In the genomic region with DNA sequence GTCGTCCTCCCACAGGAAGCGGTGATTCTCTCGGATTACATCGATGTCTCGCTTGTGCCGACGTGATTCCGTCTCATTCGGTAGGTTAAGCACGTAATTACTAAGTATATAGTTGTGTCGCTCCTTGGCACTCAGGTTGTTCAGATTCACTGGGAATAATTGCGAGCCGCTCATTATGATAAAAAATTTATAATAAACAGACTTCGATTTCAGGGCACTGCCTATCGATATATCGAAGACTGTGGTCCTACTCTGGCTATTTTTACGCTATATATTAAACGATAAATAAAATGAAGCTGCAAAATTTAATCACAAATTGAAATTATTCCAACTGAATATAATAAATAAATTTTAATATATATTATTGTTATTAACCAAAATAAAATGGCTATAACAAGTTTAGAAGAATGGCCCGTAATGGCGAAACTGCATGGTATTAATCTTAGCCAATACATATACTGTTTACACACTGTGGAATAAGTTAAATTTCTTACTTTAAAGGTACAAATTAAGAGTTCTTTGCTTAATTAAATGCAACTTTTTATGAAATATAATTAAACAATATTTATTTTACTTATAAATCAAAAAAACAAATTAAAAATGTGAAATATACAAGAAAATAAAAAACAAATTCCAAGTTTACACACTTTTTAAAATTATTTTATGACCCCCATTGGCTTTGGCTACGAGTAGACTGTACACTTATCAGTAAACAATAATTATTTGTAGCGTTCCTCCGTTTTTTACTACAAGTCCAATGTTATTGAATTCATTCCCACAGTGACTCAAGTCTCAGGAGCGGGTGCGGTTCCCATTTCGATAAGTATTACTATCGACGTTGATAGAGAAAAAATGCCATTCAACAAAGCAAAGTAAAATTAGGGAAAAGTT, we compare ENCODE assay signal across 1 fruit fly cellular context.
TF ChIP-seq lines count a peak whose summit lies in the region.

A gene (plus strand): TSS at position 821 of the 891 bp plus-strand sequence.

TF ChIP-seq in whole organism, embryonic, 481 proteins besides CTCF, POLR2A, EP300 and RAD21 (continued from another document):
- TF ChIP-seq H15 (GFP tag; IDR thresholded peaks at IDR 0.05; lab: Robert Waterston, UW) (no peak), gfzf (GFP tag; optimal IDR thresholded peaks at IDR 0.05; lab: Kevin White, UChicago) (peak; percentile 25), CG14667 (GFP tag; IDR thresholded peaks at IDR 0.05; lab: Robert Waterston, UW) (no peak), CG34376 (GFP tag; optimal IDR thresholded peaks at IDR 0.05; lab: Kevin White, UChicago) (no peak), CG9215 (GFP tag; IDR thresholded peaks at IDR 0.05; lab: Robert Waterston, UW) (peak; percentile 21; the same call in 1 of the 2 replicates), CG34422 (GFP tag; IDR thresholded peaks at IDR 0.05; lab: Robert Waterston, UW) (0 out of 3 replicates have a peak, but pooled peaks have one; percentile 26), CG12942 (GFP tag; optimal IDR thresholded peaks at IDR 0.05; lab: Kevin White, UChicago) (no peak), crp (GFP tag; optimal IDR thresholded peaks at IDR 0.05; lab: Kevin White, UChicago) (no peak), dysf (GFP tag; IDR thresholded peaks at IDR 0.05; lab: Robert Waterston, UW) (no peak), CG34224 (GFP tag; IDR thresholded peaks at IDR 0.05; lab: Robert Waterston, UW; ENCODE audit: partially characterized antibody) (peak; percentile 31; the same call in 2 of the 3 replicates), CG17186 (GFP tag; optimal IDR thresholded peaks at IDR 0.05; lab: Kevin White, UChicago) (no peak), Mrtf (GFP tag; IDR thresholded peaks at IDR 0.05; lab: Robert Waterston, UW) (no peak), CrebB (tag; optimal IDR thresholded peaks at IDR 0.05; lab: Kevin White, UChicago) (no peak), sens (GFP tag; lab: Kevin White, UChicago) (peak; percentile 64), Pdp1 (GFP tag; optimal IDR thresholded peaks at IDR 0.05; lab: Kevin White, UChicago) (no peak), CG2120 (GFP tag; optimal IDR thresholded peaks at IDR 0.05; lab: Kevin White, UChicago) (peak; percentile 7), CG17612 (GFP tag; IDR thresholded peaks at IDR 0.05; lab: Robert Waterston, UW) (no peak), peb (GFP tag; IDR thresholded peaks at IDR 0.05; lab: Robert Waterston, UW) (no peak), CG14441 (GFP tag; IDR thresholded peaks at IDR 0.05; lab: Robert Waterston, UW) (peak; percentile 12; the same call in 1 of the 2 replicates), sim (GFP tag; IDR thresholded peaks at IDR 0.05; lab: Robert Waterston, UW) (no peak), sqz (GFP tag; optimal IDR thresholded peaks at IDR 0.05; lab: Kevin White, UChicago) (no peak), slbo (GFP tag; IDR thresholded peaks at IDR 0.05; lab: Robert Waterston, UW) (peak; percentile 55), CG9437 (GFP tag; optimal IDR thresholded peaks at IDR 0.05; lab: Kevin White, UChicago) (peak; percentile 17), z (GFP tag; IDR thresholded peaks at IDR 0.05; lab: Robert Waterston, UW) (no peak), Ptx1 (GFP tag; IDR thresholded peaks at IDR 0.05; lab: Robert Waterston, UW) (peak; percentile 44; the same call in 1 of the 2 replicates), CG11085 (GFP tag; IDR thresholded peaks at IDR 0.05; lab: Robert Waterston, UW) (no peak), Ets97D (GFP tag; optimal IDR thresholded peaks at IDR 0.05; lab: Kevin White, UChicago) (no peak), CG14965 (GFP tag; optimal IDR thresholded peaks at IDR 0.05; lab: Kevin White, UChicago; ENCODE audit: borderline replicate concordance) (no peak), CoRest (tag; optimal IDR thresholded peaks at IDR 0.05; lab: Kevin White, UChicago) (peak; percentile 5), HLH4C (GFP tag; IDR thresholded peaks at IDR 0.05; lab: Robert Waterston, UW; ENCODE audit: partially characterized antibody) (peak; percentile 46; the same call in 1 of the 3 replicates), CG12391 (tag; optimal IDR thresholded peaks at IDR 0.05; lab: Kevin White, UChicago) (peak; percentile 17), vfl (GFP tag; optimal IDR thresholded peaks at IDR 0.05; lab: Kevin White, UChicago) (no peak), zfh1 (GFP tag; IDR thresholded peaks at IDR 0.05; lab: Robert Waterston, UW) (no peak), Dfd (GFP tag; optimal IDR thresholded peaks at IDR 0.05; lab: Kevin White, UChicago) (no peak), Sox102F (GFP tag; optimal IDR thresholded peaks at IDR 0.05; lab: Kevin White, UChicago) (no peak), Dip2 (GFP tag; IDR thresholded peaks at IDR 0.05; lab: Robert Waterston, UW) (no peak), Rfx (GFP tag; IDR thresholded peaks at IDR 0.05; lab: Robert Waterston, UW) (no peak; the same call in 1 of the 2 replicates), CG7839 (tag; optimal IDR thresholded peaks at IDR 0.05; lab: Kevin White, UChicago) (no peak), jigr1 (GFP tag; IDR thresholded peaks at IDR 0.05; lab: Robert Waterston, UW) (no peak), CG2129 (GFP tag; IDR thresholded peaks at IDR 0.05; lab: Robert Waterston, UW; ENCODE audit: partially characterized antibody) (no peak), CG10654 (GFP tag; optimal IDR thresholded peaks at IDR 0.05; lab: Kevin White, UChicago) (no peak), p53 (GFP tag; optimal IDR thresholded peaks at IDR 0.05; lab: Kevin White, UChicago) (no peak), CG33557 (GFP tag; optimal IDR thresholded peaks at IDR 0.05; lab: Kevin White, UChicago) (peak; percentile 8), odd (GFP tag; optimal IDR thresholded peaks at IDR 0.05; lab: Kevin White, UChicago) (no peak), twi (tag; optimal IDR thresholded peaks at IDR 0.05; lab: Kevin White, UChicago) (no peak), rib (GFP tag; IDR thresholded peaks at IDR 0.05; lab: Robert Waterston, UW) (no peak), Xbp1 (GFP tag; optimal IDR thresholded peaks at IDR 0.05; lab: Kevin White, UChicago) (peak; percentile 22), mam (GFP tag; optimal IDR thresholded peaks at IDR 0.05; lab: Kevin White, UChicago) (peak; percentile 22), NfI (GFP tag; optimal IDR thresholded peaks at IDR 0.05; lab: Kevin White, UChicago) (no peak), CG17802 (tag; optimal IDR thresholded peaks at IDR 0.05; lab: Kevin White, UChicago) (peak; percentile 35), mirr (GFP tag; optimal IDR thresholded peaks at IDR 0.05; lab: Kevin White, UChicago) (no peak), Med (GFP tag; lab: Kevin White, UChicago) (peak; percentile 77), Hsf (GFP tag; optimal IDR thresholded peaks at IDR 0.05; lab: Kevin White, UChicago) (no peak), Rx (GFP tag; IDR thresholded peaks at IDR 0.05; lab: Robert Waterston, UW) (0 out of 2 replicates have a peak, but pooled peaks have one; percentile 8), Myb (GFP tag; optimal IDR thresholded peaks at IDR 0.05; lab: Kevin White, UChicago) (no peak), CG18764 (GFP tag; optimal IDR thresholded peaks at IDR 0.05; lab: Kevin White, UChicago) (no peak), tio (GFP tag; optimal IDR thresholded peaks at IDR 0.05; lab: Kevin White, UChicago) (no peak), B-H1 (GFP tag; IDR thresholded peaks at IDR 0.05; lab: Robert Waterston, UW) (no peak), MESR4 (GFP tag; optimal IDR thresholded peaks at IDR 0.05; lab: Kevin White, UChicago) (peak; percentile 47), crc (GFP tag; optimal IDR thresholded peaks at IDR 0.05; lab: Kevin White, UChicago) (no peak), CG4282 (GFP tag; optimal IDR thresholded peaks at IDR 0.05; lab: Kevin White, UChicago) (no peak), B-H2 (GFP tag; optimal IDR thresholded peaks at IDR 0.05; lab: Kevin White, UChicago) (no peak), CG15479 (GFP tag; optimal IDR thresholded peaks at IDR 0.05; lab: Kevin White, UChicago) (no peak), CG18011 (GFP tag; optimal IDR thresholded peaks at IDR 0.05; lab: Kevin White, UChicago) (no peak), CG16779 (GFP tag; IDR thresholded peaks at IDR 0.05; lab: Robert Waterston, UW) (no peak), Hr78 (GFP tag; optimal IDR thresholded peaks at IDR 0.05; lab: Kevin White, UChicago) (no peak), BEAF-32 (GFP tag; optimal IDR thresholded peaks at IDR 0.05; lab: Kevin White, UChicago) (peak; percentile 66), Asciz (GFP tag; optimal IDR thresholded peaks at IDR 0.05; lab: Kevin White, UChicago) (no peak), trem (tag; optimal IDR thresholded peaks at IDR 0.05; lab: Kevin White, UChicago) (peak; percentile 1), CG32772 (GFP tag; IDR thresholded peaks at IDR 0.05; lab: Robert Waterston, UW) (no peak), CG7271 (tag; optimal IDR thresholded peaks at IDR 0.05; lab: Kevin White, UChicago) (no peak), CG10979 (tag; optimal IDR thresholded peaks at IDR 0.05; lab: Kevin White, UChicago) (no peak)
